Fruit fly (Drosophila melanogaster) whole organism, embryonic: Measurements from ENCODE around the gene CG5254.

Experiments
- Antp ChIP-seq: fragments of 200-800 bp; sonication (Bioruptor generic); optimal IDR thresholded peaks from 3 replicates; lab custom pipeline; 2016; ENCODE audit warnings: missing biosample characterization, missing genetic modification characterization
- Blimp-1 ChIP-seq: fragments of 200-800 bp; sonication (Bioruptor generic); optimal IDR thresholded peaks from 3 replicates; lab custom pipeline; 2018; ENCODE audit warnings: missing biosample characterization, missing genetic modification characterization, mild to moderate bottlenecking, moderate library complexity, missing genetic modification reagents
- CG10147 ChIP-seq: fragments of 200-800 bp; sonication (Bioruptor generic); optimal IDR thresholded peaks from 2 replicates; lab custom pipeline; 2019; ENCODE audit warnings: missing biosample characterization, mild to moderate bottlenecking, missing genetic modification characterization, moderate library complexity
- CG10654 ChIP-seq: fragments of 200-800 bp; sonication (Bioruptor generic); optimal IDR thresholded peaks from 2 replicates; lab custom pipeline; 2016; ENCODE audit warnings: missing biosample characterization, missing genetic modification characterization
- CG10979 ChIP-seq: fragments of 200-800 bp; sonication (Bioruptor generic); optimal IDR thresholded peaks from 2 replicates; lab custom pipeline; 2018; ENCODE audit warnings: missing biosample characterization, mild to moderate bottlenecking, missing genetic modification characterization, moderate library complexity
- CG12391 ChIP-seq: fragments of 200-800 bp; sonication (Bioruptor generic); optimal IDR thresholded peaks from 3 replicates; lab custom pipeline; 2018; ENCODE audit warnings: missing biosample characterization, mild to moderate bottlenecking, missing genetic modification characterization, moderate library complexity
- CG14860 ChIP-seq: fragments of 200-800 bp; sonication (Bioruptor generic); IDR thresholded peaks from 3 replicates; pipeline ENCODE4 v1.3.6; 2022; ENCODE audit warnings: missing biosample characterization, missing genetic modification characterization; ENCODE audit not compliant: partially characterized antibody
- CG15269 ChIP-seq: fragments of 200-800 bp; sonication (Bioruptor generic); optimal IDR thresholded peaks from 2 replicates; lab custom pipeline; 2018; ENCODE audit warnings: missing biosample characterization, mild to moderate bottlenecking, missing genetic modification characterization, moderate library complexity
- CG16779 ChIP-seq: fragments of 200-800 bp; sonication (Bioruptor generic); IDR thresholded peaks from 2 replicates; pipeline ENCODE4 v1.3.6; 2022; ENCODE audit warnings: missing biosample characterization, missing genetic modification characterization
- CG17359 ChIP-seq: fragments of 200-800 bp; sonication (Bioruptor generic); optimal IDR thresholded peaks from 3 replicates; lab custom pipeline; 2018; ENCODE audit warnings: missing biosample characterization, mild to moderate bottlenecking, missing genetic modification characterization, moderate library complexity
- CG17385 ChIP-seq: fragments of 200-800 bp; sonication (Bioruptor generic); optimal IDR thresholded peaks from 3 replicates; lab custom pipeline; 2018; ENCODE audit warnings: missing biosample characterization, mild to moderate bottlenecking, missing genetic modification characterization
- CG17829 ChIP-seq: fragments of 200-800 bp; optimal IDR thresholded peaks from 2 replicates; lab custom pipeline; 2019; ENCODE audit warnings: missing biosample characterization, mild to moderate bottlenecking, missing genetic modification characterization, moderate library complexity
- CG18262 ChIP-seq: fragments of 200-800 bp; optimal IDR thresholded peaks from 3 replicates; lab custom pipeline; 2019; ENCODE audit warnings: missing biosample characterization, mild to moderate bottlenecking, missing genetic modification characterization, moderate library complexity
- CG30403 ChIP-seq: fragments of 200-800 bp; sonication (Bioruptor generic); optimal IDR thresholded peaks from 3 replicates; lab custom pipeline; 2016; ENCODE audit warnings: missing biosample characterization, missing genetic modification characterization
- CG32772 ChIP-seq: fragments of 200-800 bp; sonication (Bioruptor generic); IDR thresholded peaks from 2 replicates; pipeline ENCODE4 v1.3.6; 2022; ENCODE audit warnings: missing biosample characterization, missing genetic modification characterization
- CG33213 ChIP-seq: fragments of 200-800 bp; sonication (Bioruptor generic); optimal IDR thresholded peaks from 3 replicates; lab custom pipeline; 2016; ENCODE audit warnings: missing biosample characterization, missing genetic modification characterization
- CG34376 ChIP-seq: fragments of 200-800 bp; sonication (Bioruptor generic); optimal IDR thresholded peaks from 2 replicates; lab custom pipeline; 2018; ENCODE audit warnings: missing biosample characterization, mild to moderate bottlenecking, missing genetic modification characterization
- CG3726 ChIP-seq: fragments of 200-800 bp; sonication (Bioruptor generic); IDR thresholded peaks from 3 replicates; pipeline ENCODE4, ENCODE4 v1.3.6; 2022; ENCODE audit warnings: missing biosample characterization, missing genetic modification characterization
- CG4617 ChIP-seq: fragments of 200-800 bp; sonication (Bioruptor generic); optimal IDR thresholded peaks from 3 replicates; lab custom pipeline; 2016; ENCODE audit warnings: missing biosample characterization, missing genetic modification characterization, borderline replicate concordance
- CG6791 ChIP-seq: fragments of 200-800 bp; sonication (Bioruptor generic); IDR thresholded peaks from 3 replicates; pipeline ENCODE4 v1.3.6; 2022; ENCODE audit warnings: missing biosample characterization, missing genetic modification characterization; ENCODE audit not compliant: partially characterized antibody
- CG7556 ChIP-seq: fragments of 200-800 bp; sonication (Bioruptor generic); optimal IDR thresholded peaks from 2 replicates; lab custom pipeline; 2017; ENCODE audit warnings: missing biosample characterization, mild to moderate bottlenecking, missing genetic modification characterization
- CG7987 ChIP-seq: fragments of 200-800 bp; sonication (Bioruptor generic); optimal IDR thresholded peaks from 2 replicates; lab custom pipeline; 2018; ENCODE audit warnings: missing biosample characterization, mild to moderate bottlenecking, missing genetic modification characterization, moderate library complexity
- CTCF ChIP-seq: fragments of 200-800 bp; sonication (Bioruptor generic); optimal IDR thresholded peaks from 2 replicates; lab custom pipeline; 2017; ENCODE audit warnings: missing biosample characterization, mild to moderate bottlenecking, missing genetic modification characterization, moderate library complexity
- CoRest ChIP-seq: fragments of 200-800 bp; sonication (Bioruptor generic); optimal IDR thresholded peaks from 3 replicates; lab custom pipeline; 2018; ENCODE audit warnings: missing biosample characterization, mild to moderate bottlenecking, missing genetic modification characterization, moderate library complexity
- Dbx ChIP-seq: fragments of 200-800 bp; sonication (Bioruptor generic); IDR thresholded peaks from 3 replicates; pipeline ENCODE4 v1.3.6; 2022; ENCODE audit warnings: missing biosample characterization, missing genetic modification characterization
- Dip2 ChIP-seq: fragments of 200-800 bp; sonication (Bioruptor generic); IDR thresholded peaks from 2 replicates; pipeline ENCODE4 v1.3.6; 2022; ENCODE audit warnings: missing biosample characterization, missing genetic modification characterization
- Drgx ChIP-seq: fragments of 200-800 bp; sonication (Bioruptor generic); IDR thresholded peaks from 2 replicates; pipeline ENCODE4 v1.3.6; 2022; ENCODE audit warnings: missing biosample characterization, missing genetic modification characterization
- H15 ChIP-seq: fragments of 200-800 bp; sonication (Bioruptor generic); IDR thresholded peaks from 3 replicates; pipeline ENCODE4 v1.3.6; 2022; ENCODE audit warnings: missing biosample characterization, missing genetic modification characterization
- Nf-YB ChIP-seq: fragments of 200-800 bp; sonication (Bioruptor generic); optimal IDR thresholded peaks from 3 replicates; lab custom pipeline; 2019; ENCODE audit warnings: missing biosample characterization, mild to moderate bottlenecking, missing genetic modification characterization, moderate library complexity
- Oli ChIP-seq: fragments of 200-800 bp; sonication (Bioruptor generic); optimal IDR thresholded peaks from 2 replicates; lab custom pipeline; 2018; ENCODE audit warnings: missing biosample characterization, mild to moderate bottlenecking, missing genetic modification characterization, moderate library complexity
- Ptx1 ChIP-seq: fragments of 200-800 bp; sonication (Bioruptor generic); IDR thresholded peaks from 2 replicates; pipeline ENCODE4 v1.3.6; 2022; ENCODE audit warnings: missing biosample characterization, missing genetic modification characterization
- Sox100B ChIP-seq: fragments of 200-800 bp; sonication (Bioruptor generic); optimal IDR thresholded peaks from 3 replicates; lab custom pipeline; 2018; ENCODE audit warnings: missing biosample characterization, mild to moderate bottlenecking, missing genetic modification characterization
- Sox102F ChIP-seq: fragments of 200-800 bp; sonication (Bioruptor generic); optimal IDR thresholded peaks from 2 replicates; lab custom pipeline; 2018; ENCODE audit warnings: missing biosample characterization, mild to moderate bottlenecking, missing genetic modification characterization, moderate library complexity
- abd-A ChIP-seq: fragments of 200-800 bp; sonication (Bioruptor generic); optimal IDR thresholded peaks from 3 replicates; lab custom pipeline; 2019; ENCODE audit warnings: missing biosample characterization, mild to moderate bottlenecking, missing genetic modification characterization, moderate library complexity
- amos ChIP-seq: fragments of 200-800 bp; sonication (Bioruptor generic); IDR thresholded peaks from 2 replicates; pipeline ENCODE4 v1.3.6; 2022; ENCODE audit warnings: missing biosample characterization, missing genetic modification characterization; ENCODE audit not compliant: partially characterized antibody
- bsh ChIP-seq, 2 experiments: fragments of 200-800 bp; sonication (Bioruptor generic); optimal IDR thresholded peaks; 2 replicates each; lab custom pipeline; 2017 to 2018; ENCODE audit warnings: mild to moderate bottlenecking in 2 of 2, missing biosample characterization in 2 of 2, missing genetic modification characterization in 2 of 2, moderate library complexity in 1 of 2
- gce ChIP-seq: fragments of 200-800 bp; sonication (Bioruptor generic); IDR thresholded peaks from 3 replicates; pipeline ENCODE4 v1.3.6; 2022; ENCODE audit warnings: missing biosample characterization, missing genetic modification characterization
- hkb ChIP-seq, 2 experiments: fragments of 200-800 bp in 1 of 2; fragments of >200 bp in 1 of 2; sonication (Bioruptor generic) in 1 of 2; IDR thresholded peaks in 1 of 2; optimal IDR thresholded peaks in 1 of 2; 2 replicates each; pipeline versions ENCODE4 v1.3.6 to Lab custom; 2017 to 2022; ENCODE audit warnings: missing biosample characterization in 1 of 2, missing genetic modification characterization in 1 of 2
- ind ChIP-seq: fragments of 200-800 bp; sonication (Bioruptor generic); optimal IDR thresholded peaks from 3 replicates; lab custom pipeline; 2016; ENCODE audit warnings: missing biosample characterization, missing genetic modification characterization
- jumu ChIP-seq: fragments of 200-800 bp; sonication (Bioruptor generic); optimal IDR thresholded peaks from 3 replicates; lab custom pipeline; 2016; ENCODE audit warnings: missing biosample characterization, missing genetic modification characterization
- lbe ChIP-seq: fragments of 200-800 bp; sonication (Bioruptor generic); optimal IDR thresholded peaks from 2 replicates; lab custom pipeline; 2016; ENCODE audit warnings: missing biosample characterization, mild to moderate bottlenecking, missing genetic modification characterization
- lmd ChIP-seq: fragments of 200-800 bp; sonication (Bioruptor generic); IDR thresholded peaks from 2 replicates; pipeline ENCODE4 v1.3.6; 2022; ENCODE audit warnings: missing biosample characterization, missing genetic modification characterization
- lola ChIP-seq, 3 experiments: fragments of >200 bp in 2 of 3; fragments of 200-800 bp in 1 of 3; sonication (Bioruptor generic) in 1 of 3; optimal IDR thresholded peaks; 2 replicates each; lab custom pipeline; 2017 to 2019; ENCODE audit warnings: missing biosample characterization in 3 of 3, missing genetic modification characterization in 3 of 3, mild to moderate bottlenecking in 1 of 3, moderate library complexity in 1 of 3
- nerfin-2 ChIP-seq: fragments of 200-800 bp; sonication (Bioruptor generic); IDR thresholded peaks from 2 replicates; pipeline ENCODE4 v1.3.6; 2022; ENCODE audit warnings: missing biosample characterization, missing genetic modification characterization; ENCODE audit not compliant: partially characterized antibody
- nmo ChIP-seq: fragments of 200-800 bp; sonication (Bioruptor generic); optimal IDR thresholded peaks from 2 replicates; lab custom pipeline; 2018; ENCODE audit warnings: missing biosample characterization, mild to moderate bottlenecking, missing genetic modification characterization, moderate library complexity
- org-1 ChIP-seq: fragments of 200-800 bp; sonication (Bioruptor generic); optimal IDR thresholded peaks from 2 replicates; lab custom pipeline; 2017; ENCODE audit warnings: missing biosample characterization, missing genetic modification characterization
- phol ChIP-seq: fragments of 200-800 bp; sonication (Bioruptor generic); optimal IDR thresholded peaks from 3 replicates; lab custom pipeline; 2018; ENCODE audit warnings: missing biosample characterization, mild to moderate bottlenecking, missing genetic modification characterization, moderate library complexity
- shn ChIP-seq: fragments of 200-800 bp; sonication (Bioruptor generic); optimal IDR thresholded peaks from 3 replicates; lab custom pipeline; 2016; ENCODE audit warnings: missing biosample characterization, missing genetic modification characterization
- so ChIP-seq: fragments of 200-800 bp; sonication (Bioruptor generic); IDR thresholded peaks from 3 replicates; pipeline ENCODE4 v1.3.6; 2022; ENCODE audit warnings: missing biosample characterization, missing genetic modification characterization
- z ChIP-seq: fragments of 200-800 bp; sonication (Bioruptor generic); IDR thresholded peaks from 3 replicates; pipeline ENCODE4 v1.3.6; 2022; ENCODE audit warnings: missing biosample characterization, missing genetic modification characterization

Gene CG5254

dm6 chrX:779344-779743 is 29.2 kb downstream of the CG5254 start (continued):
- TF ChIP-seq Dbx (GFP tag; lab: Robert Waterston, UW) (no peak), CG7987 (GFP tag; lab: Kevin White, UChicago) (no peak), CG7556 (GFP tag; lab: Kevin White, UChicago) (peak; percentile 23), Blimp-1 (peak; percentile 28), Ptx1 (GFP tag; lab: Robert Waterston, UW) (peak; percentile 37; the same call in 1 of the 2 replicates), CG10979 (tag; lab: Kevin White, UChicago) (peak; percentile 35), CG17359 (tag; lab: Kevin White, UChicago) (peak; percentile 36), abd-A (no peak), Drgx (GFP tag; lab: Robert Waterston, UW) (peak; percentile 45; the same call in 1 of the 2 replicates), lola (GFP tag; optimal IDR thresholded peaks at IDR 0.05; lab: Kevin White, UChicago) (peak in 1 of 3 experiments; percentile 10), CG3726 (no peak), CG32772 (no peak), CG10147 (no peak), phol (tag; lab: Kevin White, UChicago) (peak; percentile 39), CG34376 (GFP tag; lab: Kevin White, UChicago) (no peak), Nf-YB (GFP tag; lab: Kevin White, UChicago) (peak; percentile 16), CG4617 (no peak), lbe (GFP tag; lab: Kevin White, UChicago) (peak; percentile 19), Oli (tag; lab: Kevin White, UChicago) (peak; percentile 48), amos (GFP tag; lab: Robert Waterston, UW) (no peak), bsh (GFP tag; optimal IDR thresholded peaks at IDR 0.05; lab: Kevin White, UChicago) (peak; percentile 6 to 47), gce (GFP tag; lab: Robert Waterston, UW) (no peak), Dip2 (GFP tag; lab: Robert Waterston, UW) (no peak), CG17829 (no peak), CG6791 (GFP tag; lab: Robert Waterston, UW) (no peak), CG12391 (tag; lab: Kevin White, UChicago) (peak; percentile 8), so (GFP tag; lab: Robert Waterston, UW) (0 out of 3 replicates have a peak, but pooled peaks have one; percentile 40), Antp (GFP tag; lab: Kevin White, UChicago) (peak; percentile 0), CG16779 (GFP tag; lab: Robert Waterston, UW) (no peak), H15 (GFP tag; lab: Robert Waterston, UW) (no peak), CG14860 (GFP tag; lab: Robert Waterston, UW) (no peak), shn (no peak), org-1 (peak; percentile 41), nmo (GFP tag; lab: Kevin White, UChicago) (peak; percentile 36), CG33213 (GFP tag; lab: Kevin White, UChicago) (no peak), hkb (optimal IDR thresholded peaks at IDR 0.05; lab: Kevin White, UChicago) (no peak), hkb (GFP tag; IDR thresholded peaks at IDR 0.05; lab: Robert Waterston, UW) (0 out of 2 replicates have a peak, but pooled peaks have one; percentile 40), CG30403 (GFP tag; lab: Kevin White, UChicago) (peak; percentile 10), nerfin-2 (GFP tag; lab: Robert Waterston, UW) (no peak), CTCF (GFP tag; lab: Kevin White, UChicago) (no peak), CG10654 (GFP tag; lab: Kevin White, UChicago) (no peak), CoRest (peak; percentile 19), lmd (GFP tag; lab: Robert Waterston, UW) (peak; percentile 25; the same call in 1 of the 2 replicates), CG15269 (tag; lab: Kevin White, UChicago) (peak; percentile 28), Sox102F (peak; percentile 30), Sox100B (GFP tag; lab: Kevin White, UChicago) (no peak), ind (GFP tag; lab: Kevin White, UChicago) (no peak), CG17385 (GFP tag; lab: Kevin White, UChicago) (peak; percentile 14), jumu (GFP tag; lab: Kevin White, UChicago) (peak; percentile 20), z (GFP tag; lab: Robert Waterston, UW) (no peak), CG18262 (tag; lab: Kevin White, UChicago) (peak; percentile 44)
